Fruit fly (Drosophila melanogaster) Kc167 (cell line): ENCODE data around the gene sima.

ENCODE experiments used
- Myc ChIP-seq: fragments of >200 bp; optimal IDR thresholded peaks from 2 replicates; lab custom pipeline; 2017; ENCODE audit warnings: missing external identifiers
- h ChIP-seq: fragments of >200 bp; optimal IDR thresholded peaks from 3 replicates; lab custom pipeline; 2018; ENCODE audit warnings: missing external identifiers
- insv ChIP-seq: fragments of >200 bp; optimal IDR thresholded peaks from 3 replicates; lab custom pipeline; 2018; ENCODE audit warnings: missing external identifiers
- psq ChIP-seq: fragments of >200 bp; optimal IDR thresholded peaks from 2 replicates; lab custom pipeline; 2017; ENCODE audit warnings: missing external identifiers
- ttk ChIP-seq: sonication (Bioruptor generic); optimal IDR thresholded peaks from 2 replicates; lab custom pipeline; 2017; ENCODE audit warnings: missing external identifiers

DNA sequence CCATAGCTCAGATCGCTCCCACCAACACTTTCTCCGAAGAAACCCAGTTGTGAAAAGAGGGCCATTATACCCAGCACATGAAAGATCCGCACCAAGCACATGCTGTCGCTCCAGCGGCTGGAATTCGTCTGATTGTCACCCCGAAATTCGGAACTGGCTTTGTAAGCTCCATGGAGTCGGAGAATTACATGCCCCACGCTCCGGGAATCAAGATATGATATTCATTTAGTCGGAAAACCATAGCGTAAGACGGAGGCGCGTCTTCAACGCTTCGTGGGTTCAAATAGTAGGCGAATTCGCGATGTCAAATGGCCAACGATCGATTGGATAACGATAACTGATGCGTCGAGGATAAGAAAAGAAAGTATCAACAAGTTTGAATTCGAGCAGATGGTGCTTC, 66.5 kb downstream of the sima start, which contains the start of gene CG45073:
- TF ChIP-seq h (lab: Kevin White, UChicago) (no peak), ttk (lab: Kevin White, UChicago) (no peak), insv (lab: Kevin White, UChicago) (no peak), psq (lab: Kevin White, UChicago) (no peak), Myc (lab: Kevin White, UChicago) (no peak)
